Worm (Caenorhabditis elegans) whole organism, dauer: ENCODE results near the gene tnt-4.

Source experiments
- unc-62 ChIP-seq: sonication (generic microtip); optimal IDR thresholded peaks from 2 replicates; lab custom pipeline; 2017; ENCODE audit warnings: missing biosample characterization, missing genetic modification reagents, missing genetic modification characterization

Gene tnt-4

ce11 chrV:1998358-1998757 is 5.6 kb upstream of the tnt-4 start:
- TF ChIP-seq unc-62 = no peak

ce11 chrV:1991381-1991780 is 1.3 kb downstream of the tnt-4 start:
- TF ChIP-seq unc-62 = no peak

- TF ChIP-seq unc-62 = no peak
Observed at ce11 chrV:1989220-1989619, 3.5 kb downstream of the tnt-4 start.

- no peak for TF ChIP-seq unc-62
Observed at ce11 chrV:1986954-1987353, 5.8 kb downstream of the tnt-4 start, which contains the start of gene T08B1.1. T08B1.1 (minus strand) TSS chrV:1987045.

- TF ChIP-seq unc-62 = no peak
Observed at ce11 chrV:1978968-1979367, 13.8 kb downstream of the tnt-4 start, which contains the start of gene T08B1.4. T08B1.4 (plus strand) TSS chrV:1979268.

- no peak for TF ChIP-seq unc-62
Observed at ce11 chrV:1975049-1975448, 17.7 kb downstream of the tnt-4 start, which contains the start of gene fbxa-201. fbxa-201 (plus strand) TSS chrV:1975349.

ce11 chrV:1969690-1970089 is 23.0 kb downstream of the tnt-4 start:
- no peak for TF ChIP-seq unc-62

- no peak for TF ChIP-seq unc-62
Observed at ce11 chrV:1969228-1969627, 23.5 kb downstream of the tnt-4 start, which contains the start of gene acs-3. acs-3 (plus strand) TSS chrV:1969528.

ce11 chrV:1968809-1969208 is 23.9 kb downstream of the tnt-4 start:
- no peak for TF ChIP-seq unc-62

- TF ChIP-seq unc-62 = no peak
Observed at ce11 chrV:1966962-1967361, 25.8 kb downstream of the tnt-4 start.

ce11 chrV:1964806-1965205 is 27.9 kb downstream of the tnt-4 start, which contains the start of gene srj-15:
srj-15 (minus strand) TSS chrV:1964906.
- no peak for TF ChIP-seq unc-62

ce11 chrV:1961453-1961852 is 31.3 kb downstream of the tnt-4 start, which contains the start of gene Y40B10B.1:
Y40B10B.1 (minus strand) TSS chrV:1961553.
- TF ChIP-seq unc-62 = no peak

ce11 chrV:1957110-1957509 is 35.6 kb downstream of the tnt-4 start, which contains the start of gene fipr-25:
fipr-25 (plus strand) TSS chrV:1957410.
- no peak for TF ChIP-seq unc-62

- no peak for TF ChIP-seq unc-62
Observed at ce11 chrV:1955246-1955645, 37.5 kb downstream of the tnt-4 start.

ce11 chrV:1945875-1946274 is 46.8 kb downstream of the tnt-4 start:
- TF ChIP-seq unc-62 = no peak

- TF ChIP-seq unc-62 = no peak
Observed at ce11 chrV:1943465-1943864, 49.3 kb downstream of the tnt-4 start.

- no peak for TF ChIP-seq unc-62
Observed at ce11 chrV:1940472-1941221, 52.1 kb downstream of the tnt-4 start.
